Worm (Caenorhabditis elegans): Measurements from ENCODE around the gene K03B8.8.
A peak's percentile ranks its signal among the peaks of the same experiment; 100 is the strongest.

Gene K03B8.8

DNA sequence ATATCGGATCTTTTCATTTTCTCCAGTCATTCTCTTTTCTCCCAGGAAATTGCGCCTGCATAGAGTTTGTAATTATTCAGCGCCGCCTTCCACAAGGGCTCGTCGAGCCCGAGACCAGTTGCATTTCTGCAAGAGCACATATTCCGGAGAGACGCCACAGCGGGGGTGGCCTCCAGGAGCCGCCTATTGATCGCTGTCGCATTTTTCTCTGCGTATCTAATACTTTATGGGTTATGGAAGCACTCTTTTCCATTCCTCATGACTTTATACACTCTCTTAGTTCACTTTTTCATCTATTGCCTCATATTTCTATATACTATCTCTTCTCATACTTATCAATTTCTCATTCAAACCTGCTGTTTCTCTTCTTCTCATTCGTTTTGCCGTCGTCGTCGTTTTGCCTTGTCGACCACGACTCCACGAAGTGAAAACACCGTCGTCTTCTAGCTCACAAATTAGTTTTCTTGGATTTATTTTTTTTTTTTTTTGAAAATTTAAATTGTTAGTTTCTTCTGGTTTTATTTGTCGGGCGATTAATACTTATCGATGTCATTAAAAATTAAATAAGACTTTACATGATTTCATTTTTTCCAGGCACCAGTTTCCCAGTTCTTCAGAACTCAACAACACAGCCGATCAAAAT is 35.5 kb downstream of the K03B8.8 start, which contains the start of gene cnb-1 (continued):
- TF ChIP-seq nhr-25 (tag; optimal IDR thresholded peaks at IDR 0.05; ENCODE audit: borderline replicate concordance, insufficient read depth) (no peak), madf-5 (GFP tag; IDR thresholded peaks at IDR 0.05) (no peak), mdl-1 (tag; optimal IDR thresholded peaks at IDR 0.05) (peak in 1 of 2 experiments; percentile 8), T20F7.1 (GFP tag; optimal IDR thresholded peaks at IDR 0.05) (no peak), daf-19 (GFP tag; conservative IDR thresholded peaks at IDR 0.05) (no peak), skn-1 (tag; optimal IDR thresholded peaks at IDR 0.05) (no peak), aha-1 (tag) (no peak), jun-1 (tag; optimal IDR thresholded peaks at IDR 0.05) (no peak), unc-130 (GFP tag; optimal IDR thresholded peaks at IDR 0.05) (no peak), lin-13 (GFP tag; optimal IDR thresholded peaks at IDR 0.05) (no peak), arid-1 (GFP tag; conservative IDR thresholded peaks at IDR 0.05) (no peak), ceh-62 (tag; optimal IDR thresholded peaks at IDR 0.05) (no peak), daf-12 (tag; optimal IDR thresholded peaks at IDR 0.05) (no peak), tra-1 (GFP tag; IDR thresholded peaks at IDR 0.05) (0 out of 2 replicates have a peak, but pooled peaks have one; percentile 26), ceh-32 (tag; optimal IDR thresholded peaks at IDR 0.05; ENCODE audit: poor library complexity) (no peak), ama-1 (optimal IDR thresholded peaks at IDR 0.05) (no peak), ceh-82 (tag; optimal IDR thresholded peaks at IDR 0.05) (no peak), pha-4 (GFP tag; IDR thresholded peaks at IDR 0.05) (peak; percentile 47; the same call in 1 of the 2 replicates), pha-4 (tag; optimal IDR thresholded peaks at IDR 0.05) (no peak), F37D6.2 (tag; optimal IDR thresholded peaks at IDR 0.05) (peak; percentile 31), nhr-76 (tag; optimal IDR thresholded peaks at IDR 0.05) (no peak), set-16 (GFP tag; IDR thresholded peaks at IDR 0.05) (no peak; the same call in none of the 2 replicates), nhr-42 (GFP tag; IDR thresholded peaks at IDR 0.05) (no peak), nhr-77 (tag; optimal IDR thresholded peaks at IDR 0.05) (no peak), dve-1 (tag; optimal IDR thresholded peaks at IDR 0.05; ENCODE audit: insufficient read depth) (peak; percentile 42), ctbp-1 (GFP tag; IDR thresholded peaks at IDR 0.05) (0 out of 2 replicates have a peak, but pooled peaks have one; percentile 59), lsy-2 (tag; optimal IDR thresholded peaks at IDR 0.05) (peak in 1 of 2 experiments; percentile 79), lin-39 (tag; optimal IDR thresholded peaks at IDR 0.05) (no peak), zip-2 (tag; optimal IDR thresholded peaks at IDR 0.05) (no peak), fos-1 (tag; optimal IDR thresholded peaks at IDR 0.05) (no peak), lin-1 (GFP tag; IDR thresholded peaks at IDR 0.05) (no peak), spr-1 (tag; optimal IDR thresholded peaks at IDR 0.05) (peak; percentile 3), F10B5.3 (tag; optimal IDR thresholded peaks at IDR 0.05) (no peak), cey-2 (tag; optimal IDR thresholded peaks at IDR 0.05; ENCODE audit: borderline replicate concordance, insufficient read depth) (no peak), T26A8.4 (GFP tag; IDR thresholded peaks at IDR 0.05) (0 out of 2 replicates have a peak, but pooled peaks have one; percentile 36), daf-16 (GFP tag; optimal IDR thresholded peaks at IDR 0.05) (no peak), daf-16 (tag; optimal IDR thresholded peaks at IDR 0.05) (peak; percentile 49), ZK546.5 (tag; optimal IDR thresholded peaks at IDR 0.05) (no peak), tag-97 (GFP tag; IDR thresholded peaks at IDR 0.05) (no peak), nhr-10 (tag; optimal IDR thresholded peaks at IDR 0.05) (no peak)

DNA sequence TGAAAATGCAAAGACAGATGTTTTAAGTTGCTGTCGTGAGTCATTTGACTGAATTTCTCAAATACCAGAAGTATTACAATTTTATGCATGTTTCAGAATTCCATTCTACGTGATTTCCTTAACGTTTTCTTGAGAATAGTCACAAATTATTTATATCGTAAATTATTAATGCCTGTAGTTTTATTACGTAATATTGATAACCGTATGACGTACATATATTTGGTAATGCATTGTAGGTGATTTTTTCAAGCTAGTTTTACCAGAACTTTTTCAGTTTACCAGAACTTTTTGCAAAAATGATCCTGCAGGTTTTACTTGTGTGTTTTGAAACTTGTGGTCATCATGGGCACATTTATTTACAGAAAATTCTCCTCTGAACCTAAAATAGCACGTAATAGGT is 36.9 kb downstream of the K03B8.8 start:
- TF ChIP-seq nhr-25 (tag; optimal IDR thresholded peaks at IDR 0.05; ENCODE audit: borderline replicate concordance, insufficient read depth) (no peak), hlh-30 (tag; optimal IDR thresholded peaks at IDR 0.05; ENCODE audit: insufficient read depth) (no peak), unc-39 (tag; optimal IDR thresholded peaks at IDR 0.05) (no peak), lin-38 (GFP tag; IDR thresholded peaks at IDR 0.05) (no peak), mes-2 (tag; optimal IDR thresholded peaks at IDR 0.05; ENCODE audit: poor library complexity, severe bottlenecking) (no peak), nhr-48 (tag; optimal IDR thresholded peaks at IDR 0.05) (no peak), ceh-20 (GFP tag; IDR thresholded peaks at IDR 0.05) (no peak), ZK546.5 (tag; optimal IDR thresholded peaks at IDR 0.05) (no peak), ctbp-1 (GFP tag; IDR thresholded peaks at IDR 0.05) (no peak), daf-8 (GFP tag; IDR thresholded peaks at IDR 0.05) (no peak), nhr-28 (tag; optimal IDR thresholded peaks at IDR 0.05) (no peak), nhr-237 (tag; optimal IDR thresholded peaks at IDR 0.05) (no peak), nhr-11 (tag; optimal IDR thresholded peaks at IDR 0.05) (no peak), daf-16 (GFP tag; optimal IDR thresholded peaks at IDR 0.05) (no peak), daf-16 (tag; optimal IDR thresholded peaks at IDR 0.05) (no peak)

Measured in whole organism, L4 larva.